Fruit fly (Drosophila melanogaster): ENCODE data around the gene CG34277.
A peak's percentile ranks its signal among the peaks of the same experiment; 100 is the strongest.

The CG34277 gene

dm6 chr3R:5371563-5371962, 2.2 kb downstream of the CG34277 start, which contains the start of gene Polr2F (continued):
- TF ChIP-seq wor (GFP tag; IDR thresholded peaks at IDR 0.05) (no peak), Antp (GFP tag; optimal IDR thresholded peaks at IDR 0.05) (peak; percentile 96), HHEX (GFP tag; optimal IDR thresholded peaks at IDR 0.05) (peak; percentile 76), CG30020 (tag; optimal IDR thresholded peaks at IDR 0.05) (peak; percentile 62), psq (GFP tag; optimal IDR thresholded peaks at IDR 0.05) (peak; percentile 54), toy (GFP tag; IDR thresholded peaks at IDR 0.05) (no peak), CG10979 (tag; optimal IDR thresholded peaks at IDR 0.05) (peak; percentile 49), CG14667 (GFP tag; IDR thresholded peaks at IDR 0.05) (peak; percentile 74), B-H2 (GFP tag; optimal IDR thresholded peaks at IDR 0.05) (peak; percentile 93), CG7786 (GFP tag; optimal IDR thresholded peaks at IDR 0.05) (peak; percentile 93), CG8290 (GFP tag; optimal IDR thresholded peaks at IDR 0.05) (peak; percentile 89), CG8290 (tag; optimal IDR thresholded peaks at IDR 0.05) (peak in 1 of 2 experiments; percentile 95), CG5245 (GFP tag; optimal IDR thresholded peaks at IDR 0.05) (peak; percentile 81), BEAF-32 (GFP tag; optimal IDR thresholded peaks at IDR 0.05) (peak; percentile 63), dimm (GFP tag; IDR thresholded peaks at IDR 0.05) (no peak), CG5180 (GFP tag; optimal IDR thresholded peaks at IDR 0.05) (no peak)

dm6 chr3R:5374720-5375119, 5.4 kb downstream of the CG34277 start, which contains the start of the genes hd and CG14667:
Gene hd (minus strand): TSS chr3R:5374962.
Gene CG14667 (plus strand): TSS chr3R:5375022.
- TF ChIP-seq Doc3 (GFP tag; IDR thresholded peaks at IDR 0.05; ENCODE audit: partially characterized antibody), result peak; percentile 54; the same call in 1 of the 3 replicates
- no peak for TF ChIP-seq mirr (GFP tag; optimal IDR thresholded peaks at IDR 0.05)
- TF ChIP-seq CG14710 (tag; optimal IDR thresholded peaks at IDR 0.05), result peak; percentile 46
- TF ChIP-seq CG9797 (GFP tag; optimal IDR thresholded peaks at IDR 0.05), result peak; percentile 53
- TF ChIP-seq CG17186 (GFP tag; optimal IDR thresholded peaks at IDR 0.05), result peak; percentile 69
- TF ChIP-seq Bdp1 (GFP tag; optimal IDR thresholded peaks at IDR 0.05), result no peak
- TF ChIP-seq TFAM (GFP tag; optimal IDR thresholded peaks at IDR 0.05), result no peak
- no peak; the same call in 1 of the 2 replicates for TF ChIP-seq Rfx (GFP tag; IDR thresholded peaks at IDR 0.05)
- no peak for TF ChIP-seq CG12769 (tag; optimal IDR thresholded peaks at IDR 0.05)
- TF ChIP-seq Abd-B (GFP tag; optimal IDR thresholded peaks at IDR 0.05), result peak; percentile 35
- no peak for TF ChIP-seq her (GFP tag; optimal IDR thresholded peaks at IDR 0.05)
- TF ChIP-seq nerfin-2 (GFP tag; IDR thresholded peaks at IDR 0.05; ENCODE audit: partially characterized antibody), result peak; percentile 42; the same call in 1 of the 2 replicates
- TF ChIP-seq Dp (GFP tag; optimal IDR thresholded peaks at IDR 0.05), result peak; percentile 67
- TF ChIP-seq crc (GFP tag; optimal IDR thresholded peaks at IDR 0.05), result no peak
- TF ChIP-seq CG13123 (GFP tag; optimal IDR thresholded peaks at IDR 0.05), result no peak
- 0 out of 3 replicates have a peak, but pooled peaks have one; percentile 8 for TF ChIP-seq CG11695 (GFP tag; IDR thresholded peaks at IDR 0.05)
- TF ChIP-seq dan (GFP tag; IDR thresholded peaks at IDR 0.05), result no peak
- TF ChIP-seq CG13894 (tag; optimal IDR thresholded peaks at IDR 0.05), result no peak
- TF ChIP-seq HmgZ (tag; optimal IDR thresholded peaks at IDR 0.05), result peak; percentile 15
- no peak for TF ChIP-seq CG43689 (GFP tag; IDR thresholded peaks at IDR 0.05)
- TF ChIP-seq pzg (GFP tag; optimal IDR thresholded peaks at IDR 0.05), result peak; percentile 47
- TF ChIP-seq Dll (GFP tag; IDR thresholded peaks at IDR 0.05; ENCODE audit: partially characterized antibody), result peak; percentile 71
- no peak for TF ChIP-seq zfh1 (GFP tag; IDR thresholded peaks at IDR 0.05)
- TF ChIP-seq ro (GFP tag; IDR thresholded peaks at IDR 0.05), result no peak
- no peak for TF ChIP-seq Mad (GFP tag; optimal IDR thresholded peaks at IDR 0.05)
- no peak for TF ChIP-seq sim (GFP tag; IDR thresholded peaks at IDR 0.05)
- peak; percentile 21 for TF ChIP-seq CG13624 (GFP tag; optimal IDR thresholded peaks at IDR 0.05)
- TF ChIP-seq Ets97D (GFP tag; optimal IDR thresholded peaks at IDR 0.05), result peak; percentile 23
- no peak for TF ChIP-seq ase (GFP tag; IDR thresholded peaks at IDR 0.05)
- no peak for TF ChIP-seq dysf (GFP tag; IDR thresholded peaks at IDR 0.05)
- no peak for TF ChIP-seq Drgx (GFP tag; IDR thresholded peaks at IDR 0.05)
- no peak for TF ChIP-seq Dek (tag; optimal IDR thresholded peaks at IDR 0.05)
- TF ChIP-seq CG1529 (GFP tag; optimal IDR thresholded peaks at IDR 0.05), result no peak
- TF ChIP-seq Six4 (GFP tag; optimal IDR thresholded peaks at IDR 0.05), result no peak
- no peak for TF ChIP-seq ftz-f1 (GFP tag; optimal IDR thresholded peaks at IDR 0.05)
- TF ChIP-seq CG3995 (GFP tag; optimal IDR thresholded peaks at IDR 0.05), result peak; percentile 4
